Fruit fly (Drosophila melanogaster) whole organism, embryonic: ENCODE measurements around the gene Rpt5.
A peak's percentile ranks its signal among the peaks of the same experiment; 100 is the strongest.

Experiments
- Adf1 ChIP-seq: fragments of 200-800 bp; sonication (Bioruptor generic); IDR thresholded peaks from 2 replicates; pipeline ENCODE4 v1.3.6; 2022; ENCODE audit warnings: missing biosample characterization, missing genetic modification characterization
- CG10209 ChIP-seq: fragments of 200-800 bp; sonication (Bioruptor generic); optimal IDR thresholded peaks from 3 replicates; lab custom pipeline; 2017; ENCODE audit warnings: missing biosample characterization, mild to moderate bottlenecking, missing genetic modification characterization, missing genetic modification reagents
- CG1024 ChIP-seq: fragments of 200-800 bp; sonication (Bioruptor generic); IDR thresholded peaks from 2 replicates; pipeline ENCODE4 v1.3.6; 2022; ENCODE audit warnings: missing biosample characterization, missing genetic modification characterization
- CG10543 ChIP-seq: fragments of 200-800 bp; sonication (Bioruptor generic); optimal IDR thresholded peaks from 3 replicates; lab custom pipeline; 2017; ENCODE audit warnings: missing biosample characterization, mild to moderate bottlenecking, missing genetic modification characterization, moderate library complexity
- CG13287 ChIP-seq: fragments of 200-800 bp; sonication (Bioruptor generic); IDR thresholded peaks from 2 replicates; pipeline ENCODE4 v1.3.6; 2022; ENCODE audit warnings: missing biosample characterization, missing genetic modification characterization; ENCODE audit not compliant: partially characterized antibody
- CG15514 ChIP-seq: fragments of 200-800 bp; sonication (Bioruptor generic); optimal IDR thresholded peaks from 3 replicates; lab custom pipeline; 2017; ENCODE audit warnings: missing biosample characterization, missing genetic modification characterization, mild to moderate bottlenecking, moderate library complexity, missing genetic modification reagents
- CG16813 ChIP-seq: fragments of 200-800 bp; sonication (Bioruptor generic); IDR thresholded peaks from 3 replicates; pipeline ENCODE4 v1.3.6; 2022; ENCODE audit warnings: missing biosample characterization, missing genetic modification characterization; ENCODE audit not compliant: partially characterized antibody
- CG17385 ChIP-seq: fragments of 200-800 bp; sonication (Bioruptor generic); optimal IDR thresholded peaks from 3 replicates; lab custom pipeline; 2018; ENCODE audit warnings: missing biosample characterization, mild to moderate bottlenecking, missing genetic modification characterization
- CG32532 ChIP-seq: fragments of 200-800 bp; sonication (Bioruptor generic); IDR thresholded peaks from 2 replicates; pipeline ENCODE4 v1.3.6; 2022; ENCODE audit warnings: missing biosample characterization, missing genetic modification characterization
- CG3726 ChIP-seq: fragments of 200-800 bp; sonication (Bioruptor generic); IDR thresholded peaks from 3 replicates; pipeline ENCODE4, ENCODE4 v1.3.6; 2022; ENCODE audit warnings: missing biosample characterization, missing genetic modification characterization
- CG6272 ChIP-seq: fragments of 200-800 bp; sonication (Bioruptor generic); IDR thresholded peaks from 2 replicates; pipeline ENCODE4 v1.3.6; 2022; ENCODE audit warnings: missing biosample characterization, missing genetic modification characterization
- CG7357 ChIP-seq: fragments of 200-800 bp; sonication (Bioruptor generic); IDR thresholded peaks from 3 replicates; pipeline ENCODE4 v1.3.6; 2022; ENCODE audit warnings: missing biosample characterization, missing genetic modification characterization
- CG8290 ChIP-seq, 3 experiments: fragments of 200-800 bp; sonication (Bioruptor generic); optimal IDR thresholded peaks; 2 replicates each; lab custom pipeline; 2016 to 2019; ENCODE audit warnings: missing biosample characterization in 3 of 3, missing genetic modification characterization in 3 of 3, mild to moderate bottlenecking in 2 of 3, moderate library complexity in 1 of 3
- CG8944 ChIP-seq: fragments of 200-800 bp; sonication (Bioruptor generic); optimal IDR thresholded peaks from 3 replicates; lab custom pipeline; 2016; ENCODE audit warnings: missing biosample characterization, missing genetic modification characterization
- Deaf1 ChIP-seq: fragments of 200-800 bp; optimal IDR thresholded peaks from 3 replicates; lab custom pipeline; 2019; ENCODE audit warnings: missing biosample characterization, mild to moderate bottlenecking, missing genetic modification characterization, moderate library complexity
- Drgx ChIP-seq: fragments of 200-800 bp; sonication (Bioruptor generic); IDR thresholded peaks from 2 replicates; pipeline ENCODE4 v1.3.6; 2022; ENCODE audit warnings: missing biosample characterization, missing genetic modification characterization
- HLH3B ChIP-seq: fragments of 200-800 bp; sonication (Bioruptor generic); IDR thresholded peaks from 2 replicates; pipeline ENCODE4 v1.3.6; 2022; ENCODE audit warnings: missing biosample characterization, missing genetic modification characterization
- Neu2 ChIP-seq: fragments of 200-800 bp; sonication (Bioruptor generic); optimal IDR thresholded peaks from 3 replicates; lab custom pipeline; 2016; ENCODE audit warnings: missing biosample characterization, missing genetic modification characterization, borderline replicate concordance
- Ravus ChIP-seq: fragments of 200-800 bp; sonication (Bioruptor generic); IDR thresholded peaks from 2 replicates; pipeline ENCODE4 v1.3.6; 2022; ENCODE audit warnings: missing biosample characterization, missing genetic modification characterization
- Rx ChIP-seq: fragments of 200-800 bp; sonication (Bioruptor generic); IDR thresholded peaks from 2 replicates; pipeline ENCODE4 v1.3.6; 2022; ENCODE audit warnings: missing biosample characterization, missing genetic modification characterization
- Scr ChIP-seq: fragments of 200-800 bp; sonication (Bioruptor generic); IDR thresholded peaks from 2 replicates; pipeline ENCODE4 v1.3.6; 2022; ENCODE audit warnings: missing biosample characterization, missing genetic modification characterization; ENCODE audit not compliant: partially characterized antibody
- Trl ChIP-seq, 3 experiments: fragments of >200 bp in 2 of 3; fragments of 200-800 bp in 1 of 3; sonication (Bioruptor generic) in 1 of 3; optimal IDR thresholded peaks; 2 replicates in 1 of 3; 3 replicates in 2 of 3; lab custom pipeline; 2016 to 2017; ENCODE audit warnings: missing biosample characterization in 1 of 3, missing genetic modification characterization in 1 of 3
- ara ChIP-seq: fragments of 200-800 bp; sonication (Bioruptor generic); IDR thresholded peaks from 2 replicates; pipeline ENCODE4 v1.3.6; 2022; ENCODE audit warnings: missing biosample characterization, missing genetic modification characterization
- bsh ChIP-seq, 2 experiments: fragments of 200-800 bp; sonication (Bioruptor generic); optimal IDR thresholded peaks; 2 replicates each; lab custom pipeline; 2017 to 2018; ENCODE audit warnings: mild to moderate bottlenecking in 2 of 2, missing biosample characterization in 2 of 2, missing genetic modification characterization in 2 of 2, moderate library complexity in 1 of 2
- dysf ChIP-seq: fragments of 200-800 bp; sonication (Bioruptor generic); IDR thresholded peaks from 3 replicates; pipeline ENCODE4 v1.3.6; 2022; ENCODE audit warnings: missing biosample characterization, missing genetic modification characterization
- exex ChIP-seq: fragments of 200-800 bp; sonication (Bioruptor generic); optimal IDR thresholded peaks from 4 replicates; lab custom pipeline; 2018; ENCODE audit warnings: missing biosample characterization, mild to moderate bottlenecking, missing genetic modification characterization, moderate library complexity
- kay ChIP-seq: fragments of 200-800 bp; sonication (Bioruptor generic); optimal IDR thresholded peaks from 2 replicates; lab custom pipeline; 2016; ENCODE audit warnings: missing biosample characterization, missing genetic modification characterization
- lab ChIP-seq: fragments of 200-800 bp; sonication (Bioruptor generic); optimal IDR thresholded peaks from 3 replicates; lab custom pipeline; 2017; ENCODE audit warnings: missing biosample characterization, missing genetic modification characterization, mild to moderate bottlenecking, moderate library complexity, missing genetic modification reagents
- lmd ChIP-seq: fragments of 200-800 bp; sonication (Bioruptor generic); IDR thresholded peaks from 2 replicates; pipeline ENCODE4 v1.3.6; 2022; ENCODE audit warnings: missing biosample characterization, missing genetic modification characterization
- lola ChIP-seq, 3 experiments: fragments of >200 bp in 2 of 3; fragments of 200-800 bp in 1 of 3; sonication (Bioruptor generic) in 1 of 3; optimal IDR thresholded peaks; 2 replicates each; lab custom pipeline; 2017 to 2019; ENCODE audit warnings: missing biosample characterization in 3 of 3, missing genetic modification characterization in 3 of 3, mild to moderate bottlenecking in 1 of 3, moderate library complexity in 1 of 3
- nerfin-2 ChIP-seq: fragments of 200-800 bp; sonication (Bioruptor generic); IDR thresholded peaks from 2 replicates; pipeline ENCODE4 v1.3.6; 2022; ENCODE audit warnings: missing biosample characterization, missing genetic modification characterization; ENCODE audit not compliant: partially characterized antibody
- nom ChIP-seq: fragments of 200-800 bp; sonication (Bioruptor generic); optimal IDR thresholded peaks from 2 replicates; lab custom pipeline; 2017; ENCODE audit warnings: missing biosample characterization, missing genetic modification characterization, mild to moderate bottlenecking, moderate library complexity, missing genetic modification reagents
- odd ChIP-seq: fragments of 200-800 bp; sonication (Bioruptor generic); optimal IDR thresholded peaks from 2 replicates; lab custom pipeline; 2017; ENCODE audit warnings: missing biosample characterization, mild to moderate bottlenecking, missing genetic modification characterization
- pan ChIP-seq, 4 experiments: fragments of >200 bp in 3 of 4; fragments of 200-800 bp in 1 of 4; sonication (Bioruptor generic) in 1 of 4; optimal IDR thresholded peaks in 3 of 4; IDR thresholded peaks in 1 of 4; 2 replicates each; pipeline versions ENCODE4 v1.3.6 to Lab custom; 2017 to 2022; ENCODE audit warnings: missing biosample characterization in 2 of 4, missing genetic modification characterization in 2 of 4, mixed read lengths in 1 of 4
- pita ChIP-seq: fragments of 200-800 bp; sonication (Bioruptor generic); optimal IDR thresholded peaks from 2 replicates; lab custom pipeline; 2017; ENCODE audit warnings: missing biosample characterization, mild to moderate bottlenecking, missing genetic modification characterization
- sens ChIP-seq: fragments of 200-800 bp; sonication (Bioruptor generic); peaks from one replicate; lab custom pipeline; 2016; ENCODE audit warnings: missing biosample characterization, missing genetic modification characterization
- seq ChIP-seq: fragments of 200-800 bp; sonication (Bioruptor generic); IDR thresholded peaks from 2 replicates; pipeline ENCODE4 v1.3.6; 2022; ENCODE audit warnings: missing biosample characterization, missing genetic modification characterization
- sna ChIP-seq: fragments of 200-800 bp; sonication (Bioruptor generic); IDR thresholded peaks from 2 replicates; pipeline ENCODE4 v1.3.6; 2022; ENCODE audit warnings: missing biosample characterization, missing genetic modification characterization; ENCODE audit not compliant: partially characterized antibody
- sob ChIP-seq: fragments of 200-800 bp; sonication (Bioruptor generic); IDR thresholded peaks from 2 replicates; pipeline ENCODE4 v1.3.6; 2022; ENCODE audit warnings: missing biosample characterization, missing genetic modification characterization
- stc ChIP-seq: fragments of 200-800 bp; sonication (Bioruptor generic); IDR thresholded peaks from 2 replicates; pipeline ENCODE4 v1.3.6; 2022; ENCODE audit warnings: missing biosample characterization, missing genetic modification characterization
- twi ChIP-seq: fragments of 200-800 bp; optimal IDR thresholded peaks from 2 replicates; lab custom pipeline; 2019; ENCODE audit warnings: missing biosample characterization, mild to moderate bottlenecking, missing genetic modification characterization, moderate library complexity
- unpg ChIP-seq: fragments of 200-800 bp; sonication (Bioruptor generic); optimal IDR thresholded peaks from 3 replicates; lab custom pipeline; 2018; ENCODE audit warnings: missing biosample characterization, mild to moderate bottlenecking, missing genetic modification characterization, moderate library complexity
- vvl ChIP-seq: fragments of 200-800 bp; sonication (Bioruptor generic); IDR thresholded peaks from 2 replicates; pipeline ENCODE4 v1.3.6; 2022; ENCODE audit warnings: missing biosample characterization, missing genetic modification characterization
- yki ChIP-seq: fragments of >200 bp; optimal IDR thresholded peaks from 3 replicates; lab custom pipeline; 2018
- zen ChIP-seq: fragments of 200-800 bp; sonication (Bioruptor generic); optimal IDR thresholded peaks from 3 replicates; lab custom pipeline; 2018; ENCODE audit warnings: missing biosample characterization, mild to moderate bottlenecking, missing genetic modification characterization, moderate library complexity

Gene Rpt5

dm6 chr3R:23726740-23727139 lies 25.9 kb upstream of the Rpt5 start (continued):
- TF ChIP-seq unpg = peak; percentile 82
- no peak for TF ChIP-seq Neu2 (GFP tag; lab: Kevin White, UChicago)
- no peak for TF ChIP-seq yki
- no peak for TF ChIP-seq pan (optimal IDR thresholded peaks at IDR 0.05; lab: Kevin White, UChicago)
- TF ChIP-seq pan (GFP tag; optimal IDR thresholded peaks at IDR 0.05 in 1 of 2, IDR thresholded peaks at IDR 0.05 in 1 of 2) = peak in 1 of 2 experiments; percentile 88
- no peak for TF ChIP-seq lola (GFP tag; optimal IDR thresholded peaks at IDR 0.05; lab: Kevin White, UChicago)
- no peak for TF ChIP-seq pita (GFP tag; lab: Kevin White, UChicago)
- no peak for TF ChIP-seq sna
- TF ChIP-seq twi (tag; lab: Kevin White, UChicago) = no peak

dm6 chr3R:23727657-23728056 lies 25.0 kb upstream of the Rpt5 start:
- TF ChIP-seq exex (tag; lab: Kevin White, UChicago) (peak; percentile 96), Deaf1 (tag; lab: Kevin White, UChicago) (no peak), seq (no peak), CG16813 (no peak)

- TF ChIP-seq Trl (optimal IDR thresholded peaks at IDR 0.05; lab: Kevin White, UChicago) (peak in 1 of 2 experiments; percentile 31), Trl (GFP tag; optimal IDR thresholded peaks at IDR 0.05; lab: Kevin White, UChicago) (no peak), kay (GFP tag; lab: Kevin White, UChicago) (no peak), CG17385 (GFP tag; lab: Kevin White, UChicago) (peak; percentile 45), sob (0 out of 2 replicates have a peak, but pooled peaks have one; percentile 6), sens (peak; percentile 41), Rx (GFP tag; lab: Robert Waterston, UW) (no peak), CG3726 (GFP tag; lab: Robert Waterston, UW) (no peak), lab (GFP tag; lab: Kevin White, UChicago) (peak; percentile 29), ara (GFP tag; lab: Robert Waterston, UW) (no peak), vvl (GFP tag; lab: Robert Waterston, UW) (0 out of 2 replicates have a peak, but pooled peaks have one; percentile 27), CG32532 (GFP tag; lab: Robert Waterston, UW) (0 out of 2 replicates have a peak, but pooled peaks have one; percentile 18), CG15514 (GFP tag; lab: Kevin White, UChicago) (peak; percentile 28), nerfin-2 (GFP tag; lab: Robert Waterston, UW) (0 out of 2 replicates have a peak, but pooled peaks have one; percentile 9), bsh (GFP tag; optimal IDR thresholded peaks at IDR 0.05; lab: Kevin White, UChicago) (peak in 1 of 2 experiments; percentile 57), Adf1 (GFP tag; lab: Robert Waterston, UW) (0 out of 2 replicates have a peak, but pooled peaks have one; percentile 19), CG13287 (peak; percentile 22; the same call in 1 of the 2 replicates), Drgx (GFP tag; lab: Robert Waterston, UW) (peak; percentile 51; the same call in 1 of the 2 replicates), HLH3B (GFP tag; lab: Robert Waterston, UW) (no peak), pan (optimal IDR thresholded peaks at IDR 0.05; lab: Kevin White, UChicago) (no peak), pan (GFP tag; optimal IDR thresholded peaks at IDR 0.05 in 1 of 2, IDR thresholded peaks at IDR 0.05 in 1 of 2) (no peak), CG10543 (GFP tag; lab: Kevin White, UChicago) (peak; percentile 0), nom (GFP tag; lab: Kevin White, UChicago) (peak; percentile 88)
Measured at dm6 chr3R:23728086-23728485, 24.6 kb upstream of the Rpt5 start.

dm6 chr3R:23729066-23729465 lies 23.6 kb upstream of the Rpt5 start:
- no peak for TF ChIP-seq lmd (GFP tag; lab: Robert Waterston, UW)
- TF ChIP-seq CG8944 (GFP tag; lab: Kevin White, UChicago) = no peak
- TF ChIP-seq zen (tag; lab: Kevin White, UChicago) = peak; percentile 57
- no peak for TF ChIP-seq CG1024 (GFP tag; lab: Robert Waterston, UW)
- no peak for TF ChIP-seq Ravus (GFP tag; lab: Robert Waterston, UW)
- no peak for TF ChIP-seq dysf
- TF ChIP-seq CG10209 (GFP tag; lab: Kevin White, UChicago) = peak; percentile 40
- no peak for TF ChIP-seq CG6272 (GFP tag; lab: Robert Waterston, UW)
- TF ChIP-seq CG8290 (GFP tag; optimal IDR thresholded peaks at IDR 0.05; lab: Kevin White, UChicago) = no peak
- TF ChIP-seq CG8290 (tag; optimal IDR thresholded peaks at IDR 0.05; lab: Kevin White, UChicago) = peak in 1 of 2 experiments; percentile 78
- TF ChIP-seq stc (GFP tag; lab: Robert Waterston, UW) = no peak
- TF ChIP-seq Scr = no peak
- TF ChIP-seq CG7357 = no peak
- peak; percentile 64 for TF ChIP-seq odd (GFP tag; lab: Kevin White, UChicago)
- peak; percentile 26 for TF ChIP-seq sens
